Worm (Caenorhabditis elegans) whole organism, L2 larva: Measurements from ENCODE around the gene T01D1.8.

ENCODE experiments used
- F13H6.1 ChIP-seq: sonication (generic microtip); optimal IDR thresholded peaks from 2 replicates; lab custom pipeline; 2016; ENCODE audit warnings: missing genetic modification characterization, missing compliant biosample characterization
- R02D3.7 ChIP-seq: fragments of 150-350 bp; optimal IDR thresholded peaks from 2 replicates; lab custom pipeline; 2014; ENCODE audit warnings: missing biosample characterization, missing genetic modification characterization
- ZK546.5 ChIP-seq: sonication (generic microtip); optimal IDR thresholded peaks from 2 replicates; lab custom pipeline; 2017; ENCODE audit warnings: missing biosample characterization, missing genetic modification characterization
- blmp-1 ChIP-seq: sonication (generic microtip); optimal IDR thresholded peaks from 2 replicates; lab custom pipeline; 2017; ENCODE audit warnings: missing genetic modification characterization, mild to moderate bottlenecking, missing compliant biosample characterization, antibody characterized with exemption, moderate library complexity; ENCODE audit not compliant: insufficient read depth
- elt-1 ChIP-seq: fragments of 150-350 bp; optimal IDR thresholded peaks from 2 replicates; lab custom pipeline; 2014; ENCODE audit warnings: missing biosample characterization, missing genetic modification characterization
- mdl-1 ChIP-seq, 2 experiments: fragments of 150-350 bp in 1 of 2; sonication (generic microtip) in 1 of 2; optimal IDR thresholded peaks; 2 replicates each; lab custom pipeline; 2017; ENCODE audit warnings: missing biosample characterization in 2 of 2, missing genetic modification characterization in 2 of 2
- nhr-129 ChIP-seq: fragments of 150-350 bp; optimal IDR thresholded peaks from 2 replicates; lab custom pipeline; 2014; ENCODE audit warnings: missing biosample characterization, missing genetic modification characterization
- nhr-237 ChIP-seq: fragments of 150-350 bp; optimal IDR thresholded peaks from 2 replicates; lab custom pipeline; 2014; ENCODE audit warnings: missing biosample characterization, missing genetic modification characterization
- sma-3 ChIP-seq: sonication (generic microtip); optimal IDR thresholded peaks from 2 replicates; lab custom pipeline; 2016; ENCODE audit warnings: missing genetic modification reagents, missing genetic modification characterization, missing compliant biosample characterization
- snpc-4 ChIP-seq: fragments of 150-350 bp; optimal IDR thresholded peaks from 2 replicates; lab custom pipeline; 2014; ENCODE audit warnings: missing biosample characterization, missing genetic modification characterization
- unc-39 ChIP-seq: fragments of 150-350 bp; optimal IDR thresholded peaks from 2 replicates; lab custom pipeline; 2014; ENCODE audit warnings: missing biosample characterization, missing genetic modification characterization
- unc-62 ChIP-seq: fragments of 150-350 bp; optimal IDR thresholded peaks from 2 replicates; lab custom pipeline; 2014; ENCODE audit warnings: missing biosample characterization, missing genetic modification reagents, missing genetic modification characterization
- zag-1 ChIP-seq: fragments of 150-350 bp; optimal IDR thresholded peaks from 2 replicates; lab custom pipeline; 2014; ENCODE audit warnings: missing biosample characterization, missing genetic modification characterization

- TF ChIP-seq unc-62 (GFP tag; lab: Kevin White, UChicago) (no peak), R02D3.7 (tag; lab: Kevin White, UChicago) (no peak), zag-1 (tag; lab: Kevin White, UChicago) (no peak), elt-1 (tag; lab: Kevin White, UChicago) (no peak), nhr-129 (tag; lab: Kevin White, UChicago) (no peak), ZK546.5 (tag; lab: Kevin White, UChicago) (no peak), mdl-1 (tag; optimal IDR thresholded peaks at IDR 0.05; lab: Kevin White, UChicago) (no peak), blmp-1 (no peak), F13H6.1 (tag; lab: Kevin White, UChicago) (no peak), snpc-4 (tag; lab: Kevin White, UChicago) (no peak), unc-39 (no peak), sma-3 (GFP tag; lab: Kevin White, UChicago) (no peak), nhr-237 (tag; lab: Kevin White, UChicago) (no peak)
Measured at ce11 chrII:220602-221001, 34.1 kb downstream of the T01D1.8 start, which contains the start of gene ubxn-3.
